Fruit fly (Drosophila melanogaster): ENCODE results near the gene X11L.

Gene X11L

DNA sequence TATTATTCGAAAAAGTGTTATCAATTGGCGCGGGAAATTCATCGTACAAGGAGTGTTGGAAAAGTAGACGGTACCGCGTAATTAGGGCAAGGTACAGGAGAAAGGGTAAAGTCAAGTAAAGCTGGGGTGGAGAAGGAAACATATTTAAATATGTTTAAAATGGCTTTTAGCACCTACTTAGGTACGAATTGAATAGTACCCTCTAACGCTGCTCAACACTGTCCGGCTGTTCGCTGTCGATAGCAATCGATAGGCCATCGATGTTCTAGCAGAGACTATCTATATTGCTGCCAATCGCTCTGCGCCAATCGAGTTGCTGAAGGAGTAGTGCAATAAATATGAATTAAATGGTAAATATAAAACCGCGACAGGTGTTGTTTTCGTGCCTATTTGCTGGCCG lies at the start of gene X11L (continued):
- TF ChIP-seq pita (GFP tag; optimal IDR thresholded peaks at IDR 0.05) (no peak), Blimp-1 (GFP tag; optimal IDR thresholded peaks at IDR 0.05) (no peak), CG4617 (GFP tag; optimal IDR thresholded peaks at IDR 0.05; ENCODE audit: borderline replicate concordance) (peak; percentile 71), chinmo (GFP tag; IDR thresholded peaks at IDR 0.05; ENCODE audit: partially characterized antibody) (peak; percentile 84; the same call in 3 of the 4 replicates), amos (GFP tag; IDR thresholded peaks at IDR 0.05; ENCODE audit: partially characterized antibody) (peak; percentile 93), Sin3A (optimal IDR thresholded peaks at IDR 0.05) (peak; percentile 65), vvl (GFP tag; IDR thresholded peaks at IDR 0.05) (peak; percentile 80), inv (GFP tag; IDR thresholded peaks at IDR 0.05; ENCODE audit: partially characterized antibody) (peak; percentile 85), CG15011 (GFP tag; optimal IDR thresholded peaks at IDR 0.05) (no peak), Med (GFP tag) (peak; percentile 96), CG16813 (GFP tag; IDR thresholded peaks at IDR 0.05; ENCODE audit: partially characterized antibody) (peak; percentile 91), prd (optimal IDR thresholded peaks at IDR 0.05) (no peak), prd (GFP tag; IDR thresholded peaks at IDR 0.05) (peak; percentile 76), hb (GFP tag; IDR thresholded peaks at IDR 0.05; ENCODE audit: partially characterized antibody) (peak; percentile 85), fu2 (GFP tag; optimal IDR thresholded peaks at IDR 0.05) (peak; percentile 61), B-H2 (GFP tag; optimal IDR thresholded peaks at IDR 0.05) (peak; percentile 35), CG14965 (GFP tag; optimal IDR thresholded peaks at IDR 0.05; ENCODE audit: borderline replicate concordance) (no peak), stc (GFP tag; IDR thresholded peaks at IDR 0.05) (0 out of 2 replicates have a peak, but pooled peaks have one; percentile 15), Doc3 (GFP tag; IDR thresholded peaks at IDR 0.05; ENCODE audit: partially characterized antibody) (peak; percentile 76), CG2889 (GFP tag; IDR thresholded peaks at IDR 0.05) (no peak), luna (GFP tag; optimal IDR thresholded peaks at IDR 0.05) (no peak), CG2678 (tag; optimal IDR thresholded peaks at IDR 0.05) (no peak), CG7556 (GFP tag; optimal IDR thresholded peaks at IDR 0.05) (peak; percentile 57), ham (GFP tag; IDR thresholded peaks at IDR 0.05) (no peak), crc (GFP tag; optimal IDR thresholded peaks at IDR 0.05) (peak; percentile 31), CG15514 (GFP tag; optimal IDR thresholded peaks at IDR 0.05) (peak; percentile 78), vnd (GFP tag; IDR thresholded peaks at IDR 0.05; ENCODE audit: partially characterized antibody) (peak; percentile 83), lbe (GFP tag; optimal IDR thresholded peaks at IDR 0.05) (peak; percentile 75), CG3163 (GFP tag; optimal IDR thresholded peaks at IDR 0.05) (peak; percentile 56), sc (optimal IDR thresholded peaks at IDR 0.05) (no peak), sc (GFP tag; optimal IDR thresholded peaks at IDR 0.05) (no peak), NfI (GFP tag; optimal IDR thresholded peaks at IDR 0.05) (no peak), CG15479 (GFP tag; optimal IDR thresholded peaks at IDR 0.05) (no peak), CG10565 (GFP tag; optimal IDR thresholded peaks at IDR 0.05) (no peak), cad (GFP tag; optimal IDR thresholded peaks at IDR 0.05) (no peak), MBD-R2 (GFP tag; IDR thresholded peaks at IDR 0.05) (peak; percentile 83), ac (GFP tag; optimal IDR thresholded peaks at IDR 0.05) (no peak), gt (GFP tag; IDR thresholded peaks at IDR 0.05) (no peak), slbo (GFP tag; IDR thresholded peaks at IDR 0.05) (peak; percentile 81), br (optimal IDR thresholded peaks at IDR 0.05) (no peak), ato (GFP tag; IDR thresholded peaks at IDR 0.05; ENCODE audit: partially characterized antibody) (peak; percentile 90), CG31441 (GFP tag; IDR thresholded peaks at IDR 0.05) (no peak), CG7987 (GFP tag; optimal IDR thresholded peaks at IDR 0.05) (peak; percentile 29), CG12744 (GFP tag; optimal IDR thresholded peaks at IDR 0.05) (peak; percentile 50), CG12104 (GFP tag; optimal IDR thresholded peaks at IDR 0.05) (no peak), CG7372 (GFP tag; IDR thresholded peaks at IDR 0.05) (peak; percentile 48; the same call in 1 of the 2 replicates), CG30020 (tag; optimal IDR thresholded peaks at IDR 0.05) (peak; percentile 25), fru (optimal IDR thresholded peaks at IDR 0.05) (no peak), Gug (GFP tag; IDR thresholded peaks at IDR 0.05) (peak; percentile 70; the same call in 3 of the 4 replicates), Adf1 (GFP tag; IDR thresholded peaks at IDR 0.05) (peak; percentile 59), CG34422 (GFP tag; IDR thresholded peaks at IDR 0.05) (peak; percentile 62; the same call in 1 of the 3 replicates), dm (GFP tag; optimal IDR thresholded peaks at IDR 0.05) (peak; percentile 8)

Data from whole organism, embryonic.